Worm (Caenorhabditis elegans) whole organism, L3 larva: Measurements from ENCODE around the gene dars-2.

Experiments
- ZK546.5 ChIP-seq: sonication (generic microtip); optimal IDR thresholded peaks from 2 replicates; lab custom pipeline; 2017; ENCODE audit warnings: missing biosample characterization, missing genetic modification characterization
- aly-2 ChIP-seq: fragments of 150-350 bp; optimal IDR thresholded peaks from 2 replicates; lab custom pipeline; 2014; ENCODE audit warnings: missing biosample characterization, missing genetic modification characterization
- ama-1 ChIP-seq: fragments of 150-350 bp; optimal IDR thresholded peaks from 2 replicates; lab custom pipeline; 2018
- ceh-28 ChIP-seq: fragments of 150-350 bp; optimal IDR thresholded peaks from 2 replicates; lab custom pipeline; 2014; ENCODE audit warnings: missing biosample characterization, missing genetic modification reagents, missing genetic modification characterization
- fos-1 ChIP-seq: fragments of 150-350 bp; optimal IDR thresholded peaks from 2 replicates; lab custom pipeline; 2014; ENCODE audit warnings: missing biosample characterization, missing genetic modification characterization
- jun-1 ChIP-seq: fragments of 150-350 bp; optimal IDR thresholded peaks from 2 replicates; lab custom pipeline; 2014; ENCODE audit warnings: missing biosample characterization, missing genetic modification reagents, missing genetic modification characterization
- lin-39 ChIP-seq: fragments of 150-350 bp; optimal IDR thresholded peaks from 2 replicates; lab custom pipeline; 2018; ENCODE audit warnings: missing biosample characterization, missing genetic modification reagents, missing genetic modification characterization
- nhr-237 ChIP-seq: fragments of 150-350 bp; optimal IDR thresholded peaks from 2 replicates; lab custom pipeline; 2014; ENCODE audit warnings: missing biosample characterization, missing genetic modification characterization
- nhr-25 ChIP-seq: sonication (generic microtip); optimal IDR thresholded peaks from 2 replicates; lab custom pipeline; 2017; ENCODE audit warnings: missing biosample characterization, missing genetic modification characterization
- nhr-28 ChIP-seq: fragments of 150-350 bp; optimal IDR thresholded peaks from 2 replicates; lab custom pipeline; 2014; ENCODE audit warnings: missing biosample characterization, missing genetic modification characterization
- pha-4 ChIP-seq: fragments of 150-350 bp; optimal IDR thresholded peaks from 2 replicates; lab custom pipeline; 2014; ENCODE audit warnings: missing biosample characterization, missing genetic modification reagents, missing genetic modification characterization
- sea-2 ChIP-seq: fragments of 150-350 bp; sonication (generic microtip); optimal IDR thresholded peaks from 4 replicates; lab custom pipeline; 2014; ENCODE audit warnings: missing biosample characterization, missing genetic modification reagents, missing genetic modification characterization
- unc-39 ChIP-seq: sonication (generic microtip); optimal IDR thresholded peaks from 4 replicates; lab custom pipeline; 2017; ENCODE audit warnings: missing biosample characterization, missing genetic modification characterization
- ztf-4 ChIP-seq: fragments of 150-350 bp; optimal IDR thresholded peaks from 2 replicates; lab custom pipeline; 2014; ENCODE audit warnings: missing biosample characterization, missing genetic modification characterization

DNA sequence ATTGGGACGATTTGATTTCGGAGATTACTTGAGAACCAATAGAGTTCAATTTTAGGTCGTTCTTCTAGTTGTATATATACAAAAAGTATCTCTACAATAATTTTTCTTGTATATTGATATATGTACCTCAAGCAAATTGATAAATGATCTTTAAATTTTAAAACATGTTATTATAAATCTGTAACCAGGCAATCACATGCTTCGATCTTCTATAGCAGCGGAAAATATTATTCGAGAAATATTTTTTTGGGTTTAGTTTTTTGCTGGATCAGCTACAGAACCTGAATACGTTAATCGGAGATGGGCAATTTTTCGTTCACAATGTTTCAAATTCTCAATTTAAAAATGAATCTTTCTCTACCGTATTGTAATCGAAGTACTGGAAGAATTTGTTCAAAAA is 40.2 kb downstream of the dars-2 start, which contains the start of gene R07B7.12:
- no peak for TF ChIP-seq nhr-28 (tag; lab: Kevin White, UChicago)
- no peak for TF ChIP-seq nhr-25
- TF ChIP-seq lin-39 (tag; lab: Kevin White, UChicago) = no peak
- TF ChIP-seq ama-1 (lab: Kevin White, UChicago) = no peak
- TF ChIP-seq jun-1 (tag; lab: Kevin White, UChicago) = no peak
- TF ChIP-seq ZK546.5 (tag; lab: Kevin White, UChicago) = no peak
- no peak for TF ChIP-seq fos-1 (tag; lab: Kevin White, UChicago)
- no peak for TF ChIP-seq nhr-237
- TF ChIP-seq aly-2 (tag; lab: Kevin White, UChicago) = no peak
- TF ChIP-seq ztf-4 = no peak
- TF ChIP-seq sea-2 (GFP tag; lab: Kevin White, UChicago) = no peak
- TF ChIP-seq unc-39 (tag; lab: Kevin White, UChicago) = no peak
- TF ChIP-seq ceh-28 (tag; lab: Kevin White, UChicago) = no peak
- TF ChIP-seq pha-4 = no peak
